Worm (Caenorhabditis elegans): ENCODE data around the gene F26G1.11.

DNA sequence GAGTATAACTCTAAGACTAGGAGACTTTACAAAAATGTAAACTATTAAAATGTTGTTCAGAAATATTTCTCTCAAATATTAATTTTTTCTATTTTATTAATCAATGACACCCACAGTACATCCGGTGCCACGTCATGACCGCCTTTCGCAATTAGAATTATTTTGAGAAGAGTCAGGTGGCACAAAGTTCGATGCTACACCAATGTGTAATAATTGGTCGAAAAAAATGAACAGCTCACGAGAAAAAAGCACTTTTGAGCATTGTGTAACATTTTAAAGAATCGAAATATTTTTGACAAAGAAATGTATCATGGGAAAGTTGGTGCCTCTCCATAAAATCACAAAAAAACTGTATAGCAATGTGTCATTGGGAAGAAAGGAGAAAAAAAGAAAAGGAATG, 29.8 kb downstream of the F26G1.11 start:
- TF ChIP-seq him-1 (tag; optimal IDR thresholded peaks at IDR 0.05) = no peak
- TF ChIP-seq dao-5 (tag; optimal IDR thresholded peaks at IDR 0.05) = no peak
- TF ChIP-seq W03F9.2 (tag; optimal IDR thresholded peaks at IDR 0.05) = no peak

Measured in whole organism, L4/young adult.